Worm (Caenorhabditis elegans) whole organism, mixed stage, embryonic: ENCODE results near the gene tag-151.
A peak's percentile ranks its signal among the peaks of the same experiment; 100 is the strongest.

Experiments used
- M03D4.4 ChIP-seq: sonication (generic microtip); optimal IDR thresholded peaks from 2 replicates; lab custom pipeline; 2017; ENCODE audit warnings: mild to moderate bottlenecking, missing genetic modification characterization, missing compliant biosample characterization
- bed-3 ChIP-seq: fragments of 200-800 bp; sonication (Bioruptor generic); optimal IDR thresholded peaks from 3 replicates; lab custom pipeline; 2018; ENCODE audit warnings: mild to moderate bottlenecking, missing genetic modification characterization, moderate library complexity, missing compliant biosample characterization
- blmp-1 ChIP-seq: fragments of 150-350 bp; optimal IDR thresholded peaks from 2 replicates; lab custom pipeline; 2014; ENCODE audit warnings: missing biosample characterization, missing genetic modification characterization
- ceh-43 ChIP-seq: fragments of 200-800 bp; sonication (Bioruptor generic); optimal IDR thresholded peaks from 2 replicates; lab custom pipeline; 2018; ENCODE audit warnings: mild to moderate bottlenecking, missing genetic modification characterization, moderate library complexity, missing compliant biosample characterization
- ceh-83 ChIP-seq: fragments of 200-800 bp; sonication (Bioruptor generic); optimal IDR thresholded peaks from 2 replicates; lab custom pipeline; 2018; ENCODE audit warnings: mild to moderate bottlenecking, missing genetic modification characterization, missing compliant biosample characterization
- ces-1 ChIP-seq: fragments of 150-350 bp; optimal IDR thresholded peaks from 2 replicates; lab custom pipeline; 2014; ENCODE audit warnings: missing biosample characterization, missing genetic modification reagents, missing genetic modification characterization
- cnd-1 ChIP-seq: fragments of 200-800 bp; sonication (Bioruptor generic); optimal IDR thresholded peaks from 2 replicates; lab custom pipeline; 2018; ENCODE audit warnings: mild to moderate bottlenecking, missing genetic modification characterization, missing compliant biosample characterization
- drap-1 ChIP-seq: fragments of 200-800 bp; sonication (Bioruptor generic); optimal IDR thresholded peaks from 3 replicates; lab custom pipeline; 2018; ENCODE audit warnings: mild to moderate bottlenecking, missing genetic modification characterization, missing compliant biosample characterization
- elt-1 ChIP-seq: sonication (generic microtip); optimal IDR thresholded peaks from 2 replicates; lab custom pipeline; 2017; ENCODE audit warnings: missing genetic modification characterization, mild to moderate bottlenecking, missing compliant biosample characterization, antibody characterized with exemption, moderate library complexity, borderline replicate concordance; ENCODE audit not compliant: insufficient read depth
- elt-3 ChIP-seq: fragments of 150-350 bp; optimal IDR thresholded peaks from 2 replicates; lab custom pipeline; 2014; ENCODE audit warnings: missing biosample characterization, missing genetic modification characterization
- flh-1 ChIP-seq: fragments of 200-800 bp; sonication (Bioruptor generic); optimal IDR thresholded peaks from 2 replicates; lab custom pipeline; 2018; ENCODE audit warnings: mild to moderate bottlenecking, missing genetic modification characterization, moderate library complexity, missing compliant biosample characterization
- hlh-1 ChIP-seq: fragments of 150-350 bp; optimal IDR thresholded peaks from 2 replicates; lab custom pipeline; 2014; ENCODE audit warnings: missing biosample characterization, missing genetic modification reagents, missing genetic modification characterization
- lin-13 ChIP-seq: fragments of 150-350 bp; optimal IDR thresholded peaks from 2 replicates; lab custom pipeline; 2014; ENCODE audit warnings: missing biosample characterization, missing genetic modification characterization
- lin-32 ChIP-seq: fragments of 200-800 bp; sonication (Bioruptor generic); optimal IDR thresholded peaks from 2 replicates; lab custom pipeline; 2018; ENCODE audit warnings: mild to moderate bottlenecking, missing genetic modification characterization, missing compliant biosample characterization
- mab-5 ChIP-seq: fragments of 150-350 bp; optimal IDR thresholded peaks from 2 replicates; lab custom pipeline; 2014; ENCODE audit warnings: missing biosample characterization, missing genetic modification characterization
- mep-1 ChIP-seq: fragments of 150-350 bp; optimal IDR thresholded peaks from 2 replicates; lab custom pipeline; 2017; ENCODE audit warnings: missing biosample characterization, missing genetic modification reagents, missing genetic modification characterization, inconsistent platforms
- nhr-12 ChIP-seq: fragments of 150-350 bp; optimal IDR thresholded peaks from 2 replicates; lab custom pipeline; 2014; ENCODE audit warnings: missing biosample characterization, missing genetic modification characterization
- nhr-2 ChIP-seq: fragments of 150-350 bp; optimal IDR thresholded peaks from 2 replicates; lab custom pipeline; 2014; ENCODE audit warnings: missing biosample characterization, missing genetic modification characterization
- nhr-237 ChIP-seq: fragments of 150-350 bp; optimal IDR thresholded peaks from 2 replicates; lab custom pipeline; 2014; ENCODE audit warnings: missing biosample characterization, missing genetic modification characterization
- nhr-28 ChIP-seq: fragments of 150-350 bp; optimal IDR thresholded peaks from 2 replicates; lab custom pipeline; 2014; ENCODE audit warnings: missing biosample characterization, missing genetic modification characterization
- nhr-76 ChIP-seq: sonication (generic microtip); optimal IDR thresholded peaks from 2 replicates; lab custom pipeline; 2017; ENCODE audit warnings: missing biosample characterization, missing genetic modification characterization
- pha-4 ChIP-seq: fragments of 150-350 bp; optimal IDR thresholded peaks from 2 replicates; lab custom pipeline; 2018; ENCODE audit warnings: missing biosample characterization, missing genetic modification reagents, missing genetic modification characterization
- sem-2 ChIP-seq: fragments of 200-800 bp; sonication (Bioruptor generic); optimal IDR thresholded peaks from 2 replicates; lab custom pipeline; 2018; ENCODE audit warnings: mild to moderate bottlenecking, missing genetic modification characterization, missing compliant biosample characterization
- snpc-4 ChIP-seq: fragments of 150-350 bp; optimal IDR thresholded peaks from 2 replicates; lab custom pipeline; 2014; ENCODE audit warnings: missing biosample characterization, missing genetic modification characterization
- sptf-1 ChIP-seq: sonication (generic microtip); optimal IDR thresholded peaks from 2 replicates; lab custom pipeline; 2017; ENCODE audit warnings: mild to moderate bottlenecking, missing genetic modification characterization, moderate library complexity, missing compliant biosample characterization
- tbx-8 ChIP-seq: fragments of 200-800 bp; sonication (Bioruptor generic); optimal IDR thresholded peaks from 2 replicates; lab custom pipeline; 2018; ENCODE audit warnings: mild to moderate bottlenecking, missing genetic modification characterization, moderate library complexity, missing compliant biosample characterization
- unc-39 ChIP-seq: fragments of 150-350 bp; optimal IDR thresholded peaks from 2 replicates; lab custom pipeline; 2014; ENCODE audit warnings: missing biosample characterization, missing genetic modification characterization
- unc-62 ChIP-seq: fragments of 150-350 bp; optimal IDR thresholded peaks from 2 replicates; lab custom pipeline; 2014; ENCODE audit warnings: missing biosample characterization, missing genetic modification reagents, missing genetic modification characterization
- zip-8 ChIP-seq: fragments of 150-350 bp; optimal IDR thresholded peaks from 2 replicates; lab custom pipeline; 2014; ENCODE audit warnings: missing biosample characterization, missing genetic modification characterization
- ztf-11 ChIP-seq: fragments of 150-350 bp; optimal IDR thresholded peaks from 2 replicates; lab custom pipeline; 2014; ENCODE audit warnings: missing biosample characterization, missing genetic modification characterization

tag-151 gene

DNA sequence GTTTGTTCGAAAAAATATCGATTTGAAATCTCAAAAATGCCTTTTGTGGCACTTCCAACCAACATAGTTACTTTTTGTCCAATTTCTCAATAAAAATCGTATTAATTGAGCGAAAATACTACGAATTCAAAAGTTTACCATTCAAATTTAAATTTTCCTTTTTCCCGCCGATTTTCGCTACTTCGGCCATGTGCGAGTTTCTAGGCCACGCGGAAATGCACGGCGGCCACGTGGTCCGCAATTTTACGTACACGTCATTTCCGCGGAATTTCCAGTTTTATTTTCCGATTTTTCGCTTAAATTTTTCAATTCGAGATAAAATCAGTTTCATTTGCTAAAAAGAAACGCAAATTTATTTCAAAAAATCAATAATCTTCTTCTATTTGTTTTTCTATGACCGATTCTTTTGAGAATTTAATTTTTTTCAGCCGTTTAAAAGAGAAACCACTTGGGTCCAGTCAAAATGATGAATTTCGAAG lies 29.9 kb downstream of the tag-151 start, which contains the start of gene eas-1 (continued):
- TF ChIP-seq bed-3 (GFP tag; lab: Kevin White, UChicago) = no peak
- no peak for TF ChIP-seq nhr-76 (tag; lab: Kevin White, UChicago)
- no peak for TF ChIP-seq nhr-28 (tag; lab: Kevin White, UChicago)
- no peak for TF ChIP-seq ceh-83
- no peak for TF ChIP-seq cnd-1
- TF ChIP-seq unc-62 (GFP tag; lab: Kevin White, UChicago) = no peak

DNA sequence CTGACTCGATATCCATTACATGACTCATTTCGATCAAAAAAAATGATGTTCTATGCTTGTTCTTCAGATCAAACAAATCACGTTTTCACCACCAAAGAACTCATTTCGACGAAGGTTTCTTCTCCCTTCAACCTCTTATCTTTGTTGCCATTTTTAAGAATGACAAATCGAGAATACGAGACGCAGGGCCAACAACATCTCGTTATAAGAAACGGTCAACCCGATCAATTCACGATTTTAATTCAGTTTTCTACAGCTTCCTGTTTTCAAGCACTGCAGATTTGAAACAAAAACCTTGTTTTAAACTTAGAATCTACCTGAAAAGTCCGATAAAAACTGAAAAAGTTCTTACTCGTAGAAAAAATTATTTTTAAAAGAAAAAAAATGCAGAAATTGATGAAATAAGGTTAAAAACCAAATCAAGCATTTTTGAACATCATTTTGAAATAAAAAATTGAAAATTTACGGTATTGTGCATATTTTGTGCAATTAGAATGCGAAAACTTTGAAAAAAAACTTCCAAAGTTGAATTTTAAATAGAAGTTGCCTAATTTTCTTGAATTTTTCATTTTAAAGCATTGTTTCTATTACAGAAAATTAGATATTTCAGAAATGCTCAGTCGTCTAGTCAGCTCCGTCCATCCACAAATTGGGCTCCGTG lies 31.6 kb downstream of the tag-151 start, which contains the start of gene acs-11:
Gene acs-11 (plus strand): TSS at position 611 of the 661 bp plus-strand sequence.
- no peak for TF ChIP-seq ceh-43
- TF ChIP-seq ztf-11 = no peak
- no peak for TF ChIP-seq zip-8 (tag; lab: Kevin White, UChicago)
- no peak for TF ChIP-seq flh-1 (GFP tag; lab: Kevin White, UChicago)
- TF ChIP-seq drap-1 = no peak
- TF ChIP-seq sem-2 (GFP tag; lab: Kevin White, UChicago) = no peak
- no peak for TF ChIP-seq ces-1 (GFP tag; lab: Kevin White, UChicago)
- no peak for TF ChIP-seq sptf-1 (tag; lab: Kevin White, UChicago)
- no peak for TF ChIP-seq cnd-1
- no peak for TF ChIP-seq nhr-12 (tag; lab: Kevin White, UChicago)
- no peak for TF ChIP-seq mep-1 (tag; lab: Kevin White, UChicago)
- TF ChIP-seq unc-62 (GFP tag; lab: Kevin White, UChicago) = no peak
- no peak for TF ChIP-seq snpc-4 (tag; lab: Kevin White, UChicago)
- no peak for TF ChIP-seq elt-1 (tag; lab: Kevin White, UChicago)

DNA sequence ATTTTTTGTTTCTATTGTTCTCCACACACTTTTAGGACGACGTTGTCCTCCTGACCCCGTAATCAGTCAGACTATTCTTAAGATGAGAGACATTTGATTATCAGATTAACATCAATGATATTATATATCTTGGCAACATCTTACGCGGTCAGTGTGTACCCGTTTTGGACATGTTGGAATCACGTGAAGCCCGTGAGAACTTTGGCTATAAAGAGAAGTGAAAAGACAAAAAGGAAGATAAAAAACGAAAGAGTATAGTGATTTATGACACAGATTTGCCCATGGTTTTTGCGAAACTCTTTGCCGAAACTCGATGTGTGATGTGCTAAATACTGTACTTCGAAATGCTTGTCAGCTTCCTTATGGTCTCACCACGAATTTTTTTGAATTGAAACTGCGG lies 35.2 kb downstream of the tag-151 start:
- TF ChIP-seq ces-1 (GFP tag; lab: Kevin White, UChicago) (no peak), elt-1 (tag; lab: Kevin White, UChicago) (peak; percentile 29), tbx-8 (GFP tag; lab: Kevin White, UChicago) (no peak), elt-3 (peak; percentile 25), ceh-43 (no peak), lin-32 (GFP tag; lab: Kevin White, UChicago) (no peak)

DNA sequence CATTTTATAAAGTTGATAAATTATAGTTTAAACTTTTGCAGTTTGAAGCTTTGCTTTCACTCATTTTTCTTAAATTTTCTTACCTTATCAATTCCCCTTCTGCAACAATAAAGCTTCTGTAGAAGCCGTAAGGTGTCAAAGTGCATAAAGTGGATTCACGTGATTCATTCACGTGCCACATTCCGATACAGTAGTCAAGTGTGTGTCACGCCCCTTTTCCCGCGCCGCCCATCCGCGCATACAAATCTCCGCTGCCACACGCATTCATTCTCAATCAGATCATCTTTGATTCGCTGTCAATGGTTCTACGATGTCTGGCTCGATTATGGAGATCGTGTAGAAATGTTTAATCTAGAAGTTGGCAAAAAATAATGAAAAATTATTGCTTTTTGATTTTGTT lies 37.0 kb downstream of the tag-151 start:
- no peak for TF ChIP-seq pha-4 (tag; lab: Kevin White, UChicago)
- TF ChIP-seq blmp-1 (tag; lab: Kevin White, UChicago) = no peak
- TF ChIP-seq M03D4.4 (tag; lab: Kevin White, UChicago) = no peak
- no peak for TF ChIP-seq mab-5
- TF ChIP-seq elt-1 (tag; lab: Kevin White, UChicago) = no peak
- TF ChIP-seq unc-39 = no peak
- no peak for TF ChIP-seq mep-1 (tag; lab: Kevin White, UChicago)
- no peak for TF ChIP-seq unc-62 (GFP tag; lab: Kevin White, UChicago)
- TF ChIP-seq nhr-76 (tag; lab: Kevin White, UChicago) = no peak
- TF ChIP-seq zip-8 (tag; lab: Kevin White, UChicago) = no peak
- TF ChIP-seq hlh-1 (tag; lab: Kevin White, UChicago) = no peak
- TF ChIP-seq nhr-2 = no peak
- no peak for TF ChIP-seq ceh-43
- no peak for TF ChIP-seq snpc-4 (tag; lab: Kevin White, UChicago)
- no peak for TF ChIP-seq lin-13 (tag; lab: Kevin White, UChicago)
- no peak for TF ChIP-seq nhr-12 (tag; lab: Kevin White, UChicago)
- TF ChIP-seq nhr-237 = no peak
- no peak for TF ChIP-seq lin-32 (GFP tag; lab: Kevin White, UChicago)
- no peak for TF ChIP-seq sem-2 (GFP tag; lab: Kevin White, UChicago)
- no peak for TF ChIP-seq elt-3

DNA sequence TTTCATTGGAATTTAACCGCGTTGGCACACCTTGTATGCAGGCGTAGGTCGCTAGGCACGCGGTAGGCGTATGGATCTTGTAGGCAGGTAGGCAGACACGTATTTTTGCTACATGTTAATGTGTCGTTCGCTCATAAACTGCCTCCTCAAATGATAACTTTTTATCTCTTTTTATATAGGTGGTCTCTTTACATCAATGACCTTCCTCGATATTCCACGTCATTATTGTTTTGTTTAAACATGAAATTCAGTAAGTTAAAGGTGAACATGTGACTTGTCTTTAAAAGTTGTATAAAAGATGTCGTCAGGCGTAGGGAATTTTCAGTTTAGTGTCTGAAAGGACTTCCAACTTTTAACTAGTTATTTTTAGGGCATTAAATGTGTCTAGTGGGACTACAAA lies 37.6 kb downstream of the tag-151 start:
- TF ChIP-seq pha-4 (tag; lab: Kevin White, UChicago) = no peak
- TF ChIP-seq nhr-237 = no peak
- no peak for TF ChIP-seq lin-13 (tag; lab: Kevin White, UChicago)
